Worm (Caenorhabditis elegans): ENCODE data around the gene alh-8.

alh-8 gene

ce11 chrII:11732513-11732912, 3.7 kb downstream of the alh-8 start, which contains the start of gene F13D12.8:
Gene F13D12.8 (minus strand): TSS chrII:11732594.
- TF ChIP-seq egl-27 (tag; optimal IDR thresholded peaks at IDR 0.05) (no peak), lin-11 (tag; optimal IDR thresholded peaks at IDR 0.05) (no peak), elt-3 (tag; optimal IDR thresholded peaks at IDR 0.05) (no peak), sma-3 (GFP tag; optimal IDR thresholded peaks at IDR 0.05) (no peak), skn-1 (tag; optimal IDR thresholded peaks at IDR 0.05) (no peak), dmd-4 (tag; optimal IDR thresholded peaks at IDR 0.05) (no peak), lsy-2 (tag; optimal IDR thresholded peaks at IDR 0.05) (peak in 1 of 2 experiments; percentile 1), ama-1 (optimal IDR thresholded peaks at IDR 0.05) (no peak), unc-55 (GFP tag; optimal IDR thresholded peaks at IDR 0.05) (peak; percentile 1), ceh-82 (tag; optimal IDR thresholded peaks at IDR 0.05) (no peak), snpc-4 (tag; optimal IDR thresholded peaks at IDR 0.05) (peak; percentile 37)

DNA sequence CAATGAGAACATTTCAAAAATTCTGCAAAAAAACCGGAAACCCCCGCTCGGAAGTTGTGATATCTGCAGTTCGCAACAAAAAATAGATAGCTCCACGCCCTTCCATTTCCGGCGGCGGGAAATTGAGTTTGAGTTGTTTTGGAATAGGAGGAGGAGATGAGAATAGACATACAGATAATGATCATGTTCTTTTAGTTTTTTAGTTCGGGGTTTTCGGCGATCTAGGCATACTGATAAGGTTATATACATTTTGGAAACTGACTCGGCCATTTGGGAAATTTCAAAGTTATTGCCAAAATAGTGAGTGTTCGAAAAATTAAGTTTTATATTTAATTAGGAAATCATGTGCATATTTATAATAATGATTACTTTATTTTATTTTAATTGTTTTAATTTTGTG, 5.0 kb downstream of the alh-8 start:
- TF ChIP-seq elt-1 (tag; optimal IDR thresholded peaks at IDR 0.05) = peak; percentile 11
- no peak for TF ChIP-seq skn-1 (tag; optimal IDR thresholded peaks at IDR 0.05)

- TF ChIP-seq mab-5 (tag; optimal IDR thresholded peaks at IDR 0.05) = no peak
- TF ChIP-seq C34F6.9 (tag; optimal IDR thresholded peaks at IDR 0.05) = no peak
- TF ChIP-seq ztf-4 (tag; optimal IDR thresholded peaks at IDR 0.05) = no peak
- TF ChIP-seq crh-2 (tag; optimal IDR thresholded peaks at IDR 0.05) = no peak
- no peak for TF ChIP-seq nhr-12 (tag; optimal IDR thresholded peaks at IDR 0.05)
- peak; percentile 74 for TF ChIP-seq blmp-1 (tag; optimal IDR thresholded peaks at IDR 0.05; ENCODE audit: insufficient read depth)
- TF ChIP-seq mdl-1 (tag; optimal IDR thresholded peaks at IDR 0.05) = no peak
- no peak for TF ChIP-seq alr-1 (tag; optimal IDR thresholded peaks at IDR 0.05)
- TF ChIP-seq aly-2 (tag; optimal IDR thresholded peaks at IDR 0.05) = no peak
- TF ChIP-seq lsy-2 (tag; optimal IDR thresholded peaks at IDR 0.05) = peak in 1 of 2 experiments; percentile 46
- peak; percentile 83 for TF ChIP-seq nhr-25 (tag; optimal IDR thresholded peaks at IDR 0.05)
- TF ChIP-seq elt-3 (tag; optimal IDR thresholded peaks at IDR 0.05) = no peak
- no peak for TF ChIP-seq R02D3.7 (tag; optimal IDR thresholded peaks at IDR 0.05)
- TF ChIP-seq Y55F3AM.14 (GFP tag; optimal IDR thresholded peaks at IDR 0.05) = no peak
- TF ChIP-seq nhr-77 (tag; optimal IDR thresholded peaks at IDR 0.05) = no peak
- no peak for TF ChIP-seq snpc-4 (tag; optimal IDR thresholded peaks at IDR 0.05)
- TF ChIP-seq nhr-6 (tag; optimal IDR thresholded peaks at IDR 0.05) = peak; percentile 12
- no peak for TF ChIP-seq egl-27 (tag; optimal IDR thresholded peaks at IDR 0.05)
- no peak for TF ChIP-seq elt-1 (tag; optimal IDR thresholded peaks at IDR 0.05)
- peak; percentile 57 for TF ChIP-seq fos-1 (tag; optimal IDR thresholded peaks at IDR 0.05)
- TF ChIP-seq ZK546.5 (tag; optimal IDR thresholded peaks at IDR 0.05) = no peak
- TF ChIP-seq ztf-11 (tag; optimal IDR thresholded peaks at IDR 0.05) = no peak
- no peak for TF ChIP-seq lin-11 (tag; optimal IDR thresholded peaks at IDR 0.05)
- TF ChIP-seq nhr-11 (tag; optimal IDR thresholded peaks at IDR 0.05) = no peak
- TF ChIP-seq lin-13 (GFP tag; optimal IDR thresholded peaks at IDR 0.05) = no peak
- TF ChIP-seq nhr-10 (tag; optimal IDR thresholded peaks at IDR 0.05) = no peak
- TF ChIP-seq skn-1 (tag; optimal IDR thresholded peaks at IDR 0.05) = no peak
- TF ChIP-seq nhr-237 (tag; optimal IDR thresholded peaks at IDR 0.05) = no peak
- TF ChIP-seq ztf-1 (GFP tag; conservative IDR thresholded peaks at IDR 0.05) = no peak
- no peak for TF ChIP-seq lin-39 (tag; optimal IDR thresholded peaks at IDR 0.05)
- TF ChIP-seq ama-1 (optimal IDR thresholded peaks at IDR 0.05) = no peak
- peak; percentile 52 for TF ChIP-seq nhr-129 (tag; optimal IDR thresholded peaks at IDR 0.05)
- peak; percentile 68 for TF ChIP-seq sma-3 (GFP tag; optimal IDR thresholded peaks at IDR 0.05)
- peak; percentile 71 for TF ChIP-seq nhr-21 (tag; optimal IDR thresholded peaks at IDR 0.05)
- peak; percentile 27 for TF ChIP-seq gmeb-1 (tag; optimal IDR thresholded peaks at IDR 0.05)
- TF ChIP-seq peb-1 (tag; optimal IDR thresholded peaks at IDR 0.05) = no peak
- no peak for TF ChIP-seq ceh-16 (tag; optimal IDR thresholded peaks at IDR 0.05)
- no peak for TF ChIP-seq dmd-4 (tag; optimal IDR thresholded peaks at IDR 0.05)
- no peak for TF ChIP-seq unc-55 (GFP tag; optimal IDR thresholded peaks at IDR 0.05)
- TF ChIP-seq ceh-82 (tag; optimal IDR thresholded peaks at IDR 0.05) = no peak
- no peak for TF ChIP-seq sem-4 (tag; optimal IDR thresholded peaks at IDR 0.05)
- TF ChIP-seq unc-39 (tag; optimal IDR thresholded peaks at IDR 0.05) = no peak
- no peak for TF ChIP-seq mbf-1 (tag; optimal IDR thresholded peaks at IDR 0.05)
- TF ChIP-seq unc-62 (GFP tag; optimal IDR thresholded peaks at IDR 0.05) = no peak
- no peak for TF ChIP-seq zag-1 (tag; optimal IDR thresholded peaks at IDR 0.05)
- peak; percentile 38 for TF ChIP-seq F13H6.1 (tag; optimal IDR thresholded peaks at IDR 0.05)
- no peak for TF ChIP-seq nhr-23 (tag; optimal IDR thresholded peaks at IDR 0.05)
- peak; percentile 54 for TF ChIP-seq sma-9 (GFP tag; optimal IDR thresholded peaks at IDR 0.05)
- no peak for TF ChIP-seq sma-9 (tag; optimal IDR thresholded peaks at IDR 0.05)
Observed at ce11 chrII:11737347-11737746, 8.5 kb downstream of the alh-8 start.

All from whole organism, L2 larva.